Fruit fly (Drosophila melanogaster) whole organism, embryonic: ENCODE data around the gene Evi5.

Experiments
- Awh ChIP-seq: fragments of 200-800 bp; sonication (Bioruptor generic); IDR thresholded peaks from 2 replicates; pipeline ENCODE4, ENCODE4 v1.3.6; 2022; ENCODE audit warnings: missing biosample characterization, missing genetic modification characterization
- Bdp1 ChIP-seq: fragments of 200-800 bp; sonication (Bioruptor generic); optimal IDR thresholded peaks from 3 replicates; lab custom pipeline; 2016; ENCODE audit warnings: missing biosample characterization, missing genetic modification characterization
- CG10366 ChIP-seq: fragments of 200-800 bp; sonication (Bioruptor generic); IDR thresholded peaks from 2 replicates; pipeline ENCODE4 v1.3.6; 2022; ENCODE audit warnings: missing biosample characterization, missing genetic modification characterization
- CG10462 ChIP-seq: fragments of 200-800 bp; sonication (Bioruptor generic); optimal IDR thresholded peaks from 2 replicates; lab custom pipeline; 2016; ENCODE audit warnings: missing biosample characterization, missing genetic modification characterization
- CG11560 ChIP-seq: fragments of 200-800 bp; sonication (Bioruptor generic); IDR thresholded peaks from 3 replicates; pipeline ENCODE4 v1.3.6; 2022; ENCODE audit warnings: missing biosample characterization, missing genetic modification characterization
- CG12659 ChIP-seq: fragments of 200-800 bp; sonication (Bioruptor generic); optimal IDR thresholded peaks from 3 replicates; lab custom pipeline; 2017; ENCODE audit warnings: mild to moderate bottlenecking, missing biosample characterization, missing genetic modification reagents, missing genetic modification characterization
- CG12744 ChIP-seq: fragments of 200-800 bp; sonication (Bioruptor generic); optimal IDR thresholded peaks from 2 replicates; lab custom pipeline; 2016; ENCODE audit warnings: missing biosample characterization, missing genetic modification characterization
- CG14860 ChIP-seq: fragments of 200-800 bp; sonication (Bioruptor generic); IDR thresholded peaks from 3 replicates; pipeline ENCODE4 v1.3.6; 2022; ENCODE audit warnings: missing biosample characterization, missing genetic modification characterization; ENCODE audit not compliant: partially characterized antibody
- CG14965 ChIP-seq: fragments of 200-800 bp; sonication (Bioruptor generic); optimal IDR thresholded peaks from 2 replicates; lab custom pipeline; 2016; ENCODE audit warnings: missing biosample characterization, missing genetic modification characterization, borderline replicate concordance
- CG15269 ChIP-seq: fragments of 200-800 bp; sonication (Bioruptor generic); optimal IDR thresholded peaks from 2 replicates; lab custom pipeline; 2018; ENCODE audit warnings: missing biosample characterization, mild to moderate bottlenecking, missing genetic modification characterization, moderate library complexity
- CG15479 ChIP-seq: fragments of 200-800 bp; sonication (Bioruptor generic); optimal IDR thresholded peaks from 3 replicates; lab custom pipeline; 2019; ENCODE audit warnings: missing biosample characterization, mild to moderate bottlenecking, missing genetic modification characterization, moderate library complexity
- CG1603 ChIP-seq: fragments of 200-800 bp; sonication (Bioruptor generic); optimal IDR thresholded peaks from 2 replicates; lab custom pipeline; 2019; ENCODE audit warnings: missing biosample characterization, mild to moderate bottlenecking, missing genetic modification characterization, moderate library complexity
- CG17359 ChIP-seq: fragments of 200-800 bp; sonication (Bioruptor generic); optimal IDR thresholded peaks from 3 replicates; lab custom pipeline; 2018; ENCODE audit warnings: missing biosample characterization, mild to moderate bottlenecking, missing genetic modification characterization, moderate library complexity
- CG17829 ChIP-seq: fragments of 200-800 bp; optimal IDR thresholded peaks from 2 replicates; lab custom pipeline; 2019; ENCODE audit warnings: missing biosample characterization, mild to moderate bottlenecking, missing genetic modification characterization, moderate library complexity
- CG18476 ChIP-seq: fragments of 200-800 bp; sonication (Bioruptor generic); optimal IDR thresholded peaks from 2 replicates; lab custom pipeline; 2016; ENCODE audit warnings: missing biosample characterization, mild to moderate bottlenecking, missing genetic modification characterization
- CG18764 ChIP-seq: fragments of 200-800 bp; sonication (Bioruptor generic); optimal IDR thresholded peaks from 3 replicates; lab custom pipeline; 2016; ENCODE audit warnings: missing biosample characterization, missing genetic modification characterization
- CG30403 ChIP-seq: fragments of 200-800 bp; sonication (Bioruptor generic); optimal IDR thresholded peaks from 3 replicates; lab custom pipeline; 2016; ENCODE audit warnings: missing biosample characterization, missing genetic modification characterization
- CG33213 ChIP-seq: fragments of 200-800 bp; sonication (Bioruptor generic); optimal IDR thresholded peaks from 3 replicates; lab custom pipeline; 2016; ENCODE audit warnings: missing biosample characterization, missing genetic modification characterization
- CG7372 ChIP-seq: fragments of 200-800 bp; sonication (Bioruptor generic); IDR thresholded peaks from 2 replicates; pipeline ENCODE4 v1.3.6; 2022; ENCODE audit warnings: missing biosample characterization, missing genetic modification characterization
- CG7786 ChIP-seq: fragments of 200-800 bp; sonication (Bioruptor generic); optimal IDR thresholded peaks from 2 replicates; lab custom pipeline; 2016; ENCODE audit warnings: missing biosample characterization, missing genetic modification characterization
- CG9876 ChIP-seq: fragments of 200-800 bp; sonication (Bioruptor generic); optimal IDR thresholded peaks from 2 replicates; lab custom pipeline; 2016; ENCODE audit warnings: missing biosample characterization, missing genetic modification characterization
- CG9932 ChIP-seq: fragments of 200-800 bp; sonication (Bioruptor generic); IDR thresholded peaks from 2 replicates; pipeline ENCODE4 v1.3.6; 2022; ENCODE audit warnings: missing biosample characterization, missing genetic modification characterization
- CTCF ChIP-seq: fragments of 200-800 bp; sonication (Bioruptor generic); optimal IDR thresholded peaks from 2 replicates; lab custom pipeline; 2017; ENCODE audit warnings: missing biosample characterization, mild to moderate bottlenecking, missing genetic modification characterization, moderate library complexity
- CkIIα-i1 ChIP-seq: fragments of 200-800 bp; sonication (Bioruptor generic); IDR thresholded peaks from 2 replicates; pipeline ENCODE4 v1.3.6; 2022; ENCODE audit warnings: missing biosample characterization, missing genetic modification characterization
- D19A ChIP-seq: fragments of 200-800 bp; optimal IDR thresholded peaks from 3 replicates; lab custom pipeline; 2019; ENCODE audit warnings: missing biosample characterization, mild to moderate bottlenecking, missing genetic modification characterization, moderate library complexity
- Dip2 ChIP-seq: fragments of 200-800 bp; sonication (Bioruptor generic); IDR thresholded peaks from 2 replicates; pipeline ENCODE4 v1.3.6; 2022; ENCODE audit warnings: missing biosample characterization, missing genetic modification characterization
- Fer3 ChIP-seq: fragments of 200-800 bp; sonication (Bioruptor generic); optimal IDR thresholded peaks from 2 replicates; lab custom pipeline; 2018; ENCODE audit warnings: missing biosample characterization, mild to moderate bottlenecking, missing genetic modification characterization, moderate library complexity
- HLH3B ChIP-seq: fragments of 200-800 bp; sonication (Bioruptor generic); IDR thresholded peaks from 2 replicates; pipeline ENCODE4 v1.3.6; 2022; ENCODE audit warnings: missing biosample characterization, missing genetic modification characterization
- Hsf ChIP-seq: fragments of 200-800 bp; sonication (Bioruptor generic); optimal IDR thresholded peaks from 3 replicates; lab custom pipeline; 2016; ENCODE audit warnings: missing biosample characterization, missing genetic modification characterization
- Oaz ChIP-seq: fragments of 200-800 bp; sonication (Bioruptor generic); IDR thresholded peaks from 2 replicates; pipeline ENCODE4 v1.3.6; 2022; ENCODE audit warnings: missing biosample characterization, missing genetic modification characterization
- Pdp1 ChIP-seq, 2 experiments: fragments of 200-800 bp; sonication (Bioruptor generic); optimal IDR thresholded peaks; 3 replicates each; lab custom pipeline; 2016; ENCODE audit warnings: missing biosample characterization in 2 of 2, missing genetic modification characterization in 2 of 2, mild to moderate bottlenecking in 1 of 2, moderate library complexity in 1 of 2
- Usf ChIP-seq: fragments of 200-800 bp; sonication (Bioruptor generic); optimal IDR thresholded peaks from 2 replicates; lab custom pipeline; 2017; ENCODE audit warnings: missing genotype, missing biosample characterization, missing genetic modification characterization
- Xrp1 ChIP-seq: fragments of 200-800 bp; sonication (Bioruptor generic); IDR thresholded peaks from 2 replicates; pipeline ENCODE4 v1.3.6; 2022; ENCODE audit warnings: missing biosample characterization, missing genetic modification characterization
- ab ChIP-seq: fragments of 200-800 bp; sonication (Bioruptor generic); optimal IDR thresholded peaks from 2 replicates; lab custom pipeline; 2016; ENCODE audit warnings: missing biosample characterization, missing genetic modification characterization
- ara ChIP-seq: fragments of 200-800 bp; sonication (Bioruptor generic); IDR thresholded peaks from 2 replicates; pipeline ENCODE4 v1.3.6; 2022; ENCODE audit warnings: missing biosample characterization, missing genetic modification characterization
- bab2 ChIP-seq: fragments of 200-800 bp; sonication (Bioruptor generic); optimal IDR thresholded peaks from 2 replicates; lab custom pipeline; 2016; ENCODE audit warnings: missing biosample characterization, missing genetic modification characterization
- dmrt11E ChIP-seq: fragments of 200-800 bp; sonication (Bioruptor generic); optimal IDR thresholded peaks from 3 replicates; lab custom pipeline; 2018; ENCODE audit warnings: missing biosample characterization, mild to moderate bottlenecking, missing genetic modification characterization, moderate library complexity
- dmrt99B ChIP-seq: fragments of 200-800 bp; sonication (Bioruptor generic); optimal IDR thresholded peaks from 2 replicates; lab custom pipeline; 2018; ENCODE audit warnings: missing biosample characterization, mild to moderate bottlenecking, missing genetic modification characterization, moderate library complexity
- esg ChIP-seq: fragments of 200-800 bp; sonication (Bioruptor generic); conservative IDR thresholded peaks from 2 replicates; pipeline ENCODE4 v1.3.6; 2022; ENCODE audit warnings: missing biosample characterization, missing genetic modification characterization
- gsb ChIP-seq: fragments of 200-800 bp; sonication (Bioruptor generic); IDR thresholded peaks from 2 replicates; pipeline ENCODE4 v1.3.6; 2022; ENCODE audit warnings: missing biosample characterization, missing genetic modification characterization
- hth ChIP-seq: fragments of >200 bp; optimal IDR thresholded peaks from 2 replicates; lab custom pipeline; 2017; ENCODE audit warnings: inconsistent platforms
- jumu ChIP-seq: fragments of 200-800 bp; sonication (Bioruptor generic); optimal IDR thresholded peaks from 3 replicates; lab custom pipeline; 2016; ENCODE audit warnings: missing biosample characterization, missing genetic modification characterization
- kah ChIP-seq: fragments of 200-800 bp; sonication (Bioruptor generic); optimal IDR thresholded peaks from 2 replicates; lab custom pipeline; 2018; ENCODE audit warnings: missing biosample characterization, mild to moderate bottlenecking, missing genetic modification characterization
- pho ChIP-seq: fragments of 200-800 bp; sonication (Bioruptor generic); optimal IDR thresholded peaks from 2 replicates; lab custom pipeline; 2016; ENCODE audit warnings: missing biosample characterization, missing genetic modification characterization
- rib ChIP-seq: fragments of 200-800 bp; sonication (Bioruptor generic); IDR thresholded peaks from 2 replicates; pipeline ENCODE4 v1.3.6; 2022; ENCODE audit warnings: missing biosample characterization, missing genetic modification characterization
- sd ChIP-seq: fragments of 200-800 bp; sonication (Bioruptor generic); optimal IDR thresholded peaks from 3 replicates; lab custom pipeline; 2018; ENCODE audit warnings: missing biosample characterization, mild to moderate bottlenecking, missing genetic modification characterization, moderate library complexity
- sim ChIP-seq: fragments of 200-800 bp; sonication (Bioruptor generic); IDR thresholded peaks from 2 replicates; pipeline ENCODE4 v1.3.6; 2022; ENCODE audit warnings: missing biosample characterization, missing genetic modification characterization
- sna ChIP-seq: fragments of 200-800 bp; sonication (Bioruptor generic); IDR thresholded peaks from 2 replicates; pipeline ENCODE4 v1.3.6; 2022; ENCODE audit warnings: missing biosample characterization, missing genetic modification characterization; ENCODE audit not compliant: partially characterized antibody
- usp ChIP-seq: fragments of >200 bp; optimal IDR thresholded peaks from 2 replicates; lab custom pipeline; 2017; ENCODE audit warnings: missing biosample characterization, missing genetic modification characterization

The Evi5 gene

DNA sequence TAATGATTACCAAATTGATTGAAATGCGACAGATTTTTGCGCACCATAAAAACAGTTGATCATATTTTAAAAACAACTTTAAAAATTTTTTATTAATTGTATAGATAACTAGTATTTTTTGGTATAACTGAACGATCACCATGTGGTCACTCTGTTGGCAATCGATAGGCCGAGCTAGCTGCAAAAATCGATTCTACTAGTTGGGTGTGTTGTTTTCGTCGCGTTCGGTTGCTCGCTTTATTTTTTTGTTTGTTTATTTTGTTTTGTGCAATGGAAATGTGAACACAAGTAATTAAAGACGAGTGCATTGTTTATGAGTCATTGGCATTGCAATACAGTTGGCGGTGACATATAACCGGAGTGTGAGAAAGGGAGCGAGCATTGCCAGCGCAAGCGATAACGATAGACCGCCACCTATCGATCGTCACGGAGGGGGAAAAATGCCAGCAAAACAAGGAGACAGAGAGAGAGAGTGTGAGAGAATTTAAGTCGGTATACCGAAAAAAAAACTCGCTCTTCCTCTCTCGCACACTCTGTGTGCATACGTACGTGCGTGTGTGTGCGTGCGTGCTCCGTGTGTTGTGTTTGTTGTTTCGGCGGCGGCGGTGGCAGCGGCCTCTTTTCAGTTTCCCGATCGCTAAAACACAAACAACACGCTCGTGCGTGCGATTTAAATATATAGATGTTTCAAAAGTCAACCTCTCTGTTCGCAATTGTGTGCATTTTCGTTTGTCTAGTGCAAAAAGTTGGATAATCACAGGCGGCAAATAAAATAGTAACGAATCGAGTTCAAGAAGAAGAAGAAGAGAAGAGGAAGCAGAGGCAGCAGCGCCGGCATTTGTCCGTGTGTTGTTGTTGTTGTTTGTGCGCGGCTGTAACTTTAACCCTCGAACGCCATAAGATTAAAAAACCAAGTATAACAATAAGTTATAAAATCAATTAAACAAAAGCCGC is 64.4 kb downstream of the Evi5 start (continued):
- TF ChIP-seq jumu: no peak
- TF ChIP-seq Fer3 (tag; lab: Kevin White, UChicago): no peak
- no peak for TF ChIP-seq D19A (tag; lab: Kevin White, UChicago)
- TF ChIP-seq sna: peak; percentile 84
- TF ChIP-seq CG7786 (GFP tag; lab: Kevin White, UChicago): no peak
- no peak for TF ChIP-seq CTCF (GFP tag; lab: Kevin White, UChicago)
- TF ChIP-seq CG10462 (GFP tag; lab: Kevin White, UChicago): no peak
- no peak for TF ChIP-seq Xrp1
- no peak for TF ChIP-seq CkIIα-i1 (GFP tag; lab: Robert Waterston, UW)
- no peak for TF ChIP-seq bab2 (GFP tag; lab: Kevin White, UChicago)
- TF ChIP-seq HLH3B (GFP tag; lab: Robert Waterston, UW): no peak
- TF ChIP-seq Dip2: no peak
- TF ChIP-seq CG9932 (GFP tag; lab: Robert Waterston, UW): no peak
- no peak for TF ChIP-seq CG12744 (GFP tag; lab: Kevin White, UChicago)
- TF ChIP-seq kah (GFP tag; lab: Kevin White, UChicago): no peak
- TF ChIP-seq esg (GFP tag; lab: Robert Waterston, UW): no peak
- no peak for TF ChIP-seq pho (GFP tag; lab: Kevin White, UChicago)
- no peak for TF ChIP-seq sim
- no peak for TF ChIP-seq dmrt11E (tag; lab: Kevin White, UChicago)
- TF ChIP-seq dmrt99B (tag; lab: Kevin White, UChicago): no peak
- no peak for TF ChIP-seq CG18764 (GFP tag; lab: Kevin White, UChicago)
- peak; percentile 29; the same call in 1 of the 2 replicates for TF ChIP-seq rib

DNA sequence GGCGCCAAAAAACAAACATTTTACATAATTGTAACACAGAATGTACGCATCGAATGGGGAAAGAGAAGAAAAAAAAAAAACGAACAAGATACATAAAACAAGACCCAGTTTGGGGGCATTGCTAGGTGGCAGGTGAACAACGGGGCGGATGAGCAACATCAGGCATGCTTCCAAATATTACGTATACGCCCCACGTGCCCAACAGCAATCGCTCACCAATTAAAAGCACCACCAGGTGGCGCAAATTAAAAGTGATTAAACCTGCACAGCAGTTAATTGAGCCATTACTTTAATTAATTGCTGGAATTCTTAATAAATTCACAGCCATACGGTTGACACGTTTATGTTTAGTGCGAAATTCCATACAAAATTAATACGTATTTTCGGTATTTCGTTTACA is 68.7 kb downstream of the Evi5 start:
- TF ChIP-seq Pdp1 (GFP tag; optimal IDR thresholded peaks at IDR 0.05; lab: Kevin White, UChicago) (peak in 1 of 2 experiments; percentile 42), CTCF (GFP tag; lab: Kevin White, UChicago) (peak; percentile 54), sd (peak; percentile 45), CG17829 (no peak), D19A (tag; lab: Kevin White, UChicago) (no peak), CG7372 (GFP tag; lab: Robert Waterston, UW) (peak; percentile 90)

DNA sequence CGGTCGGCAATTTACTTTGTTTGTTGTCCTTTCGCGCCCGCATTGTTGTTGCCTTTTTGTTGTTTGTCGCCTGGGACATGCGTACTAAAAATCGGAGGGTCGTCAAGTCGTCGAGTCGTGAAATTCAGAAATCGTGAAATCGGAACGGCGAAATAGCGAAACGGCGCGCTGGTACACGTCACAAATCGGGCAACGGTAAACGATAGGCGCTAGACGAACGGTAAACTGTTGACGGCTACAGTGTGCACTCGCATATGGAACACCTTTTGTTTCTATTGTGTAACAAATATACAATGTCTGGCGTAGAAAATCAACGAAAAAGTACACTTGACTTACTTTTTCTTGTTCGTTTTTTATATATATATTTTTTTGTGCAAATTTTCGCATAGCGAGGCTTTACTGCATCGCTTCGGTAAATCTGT is 70.2 kb downstream of the Evi5 start:
- TF ChIP-seq ara (GFP tag; lab: Robert Waterston, UW) (peak; percentile 39; the same call in 1 of the 2 replicates), CG1603 (no peak), Awh (GFP tag; lab: Robert Waterston, UW) (peak; percentile 49; the same call in 1 of the 2 replicates), gsb (GFP tag; lab: Robert Waterston, UW) (peak; percentile 62), CG33213 (GFP tag; lab: Kevin White, UChicago) (no peak), CG15479 (no peak), CG10366 (GFP tag; lab: Robert Waterston, UW) (peak; percentile 77), CG14860 (no peak), CG11560 (tag; lab: Robert Waterston, UW) (peak; percentile 77; the same call in 2 of the 3 replicates), hth (no peak), usp (GFP tag; lab: Kevin White, UChicago) (no peak), Hsf (peak; percentile 61), CG17359 (tag; lab: Kevin White, UChicago) (peak; percentile 69), Bdp1 (peak; percentile 27), CG12659 (GFP tag; lab: Kevin White, UChicago) (peak; percentile 71), CG15269 (tag; lab: Kevin White, UChicago) (peak; percentile 76), Usf (GFP tag; lab: Kevin White, UChicago) (no peak), CG9876 (GFP tag; lab: Kevin White, UChicago) (no peak), Oaz (GFP tag; lab: Robert Waterston, UW) (peak; percentile 64), CG30403 (peak; percentile 63), ab (GFP tag; lab: Kevin White, UChicago) (no peak), CG18476 (GFP tag; lab: Kevin White, UChicago) (peak; percentile 51), CG14965 (GFP tag; lab: Kevin White, UChicago) (no peak)
